Worm (Caenorhabditis elegans): ENCODE measurements around the gene F42A6.5.

F42A6.5 gene

DNA sequence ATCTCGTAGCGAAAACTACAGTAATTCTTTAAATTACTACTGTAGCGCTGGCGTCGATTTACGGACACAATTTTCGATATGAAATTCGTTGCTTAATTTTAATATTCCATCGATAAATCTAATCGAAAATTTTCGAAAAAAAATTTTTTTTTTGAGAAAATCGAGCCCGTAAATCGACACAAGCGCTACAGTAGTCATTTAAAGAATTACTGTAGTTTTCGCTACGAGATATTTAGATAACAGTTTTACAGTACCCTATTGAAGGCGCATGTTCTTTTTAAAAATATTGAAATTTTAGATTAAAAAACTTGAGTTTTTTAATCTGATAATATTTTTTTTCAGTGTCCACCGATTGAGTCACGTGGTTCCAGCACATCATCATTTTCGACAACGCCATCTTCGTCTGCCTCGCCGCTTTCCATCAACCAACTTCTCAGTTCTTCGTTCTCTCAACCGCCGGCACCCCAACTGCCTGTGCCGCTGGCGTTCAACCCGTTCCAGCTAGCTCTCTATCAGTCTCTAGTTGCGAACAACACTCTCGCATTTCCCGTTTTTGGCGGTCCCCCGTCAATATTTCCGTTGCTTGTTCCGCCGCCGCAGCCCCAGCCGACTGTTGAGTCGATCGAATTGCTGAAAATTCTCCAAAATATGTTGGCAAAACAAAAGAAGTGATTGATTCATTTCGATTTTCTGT is 37.7 kb downstream of the F42A6.5 start:
- TF ChIP-seq lin-13 (tag; optimal IDR thresholded peaks at IDR 0.05) (no peak), flh-1 (GFP tag; optimal IDR thresholded peaks at IDR 0.05) (no peak)

DNA sequence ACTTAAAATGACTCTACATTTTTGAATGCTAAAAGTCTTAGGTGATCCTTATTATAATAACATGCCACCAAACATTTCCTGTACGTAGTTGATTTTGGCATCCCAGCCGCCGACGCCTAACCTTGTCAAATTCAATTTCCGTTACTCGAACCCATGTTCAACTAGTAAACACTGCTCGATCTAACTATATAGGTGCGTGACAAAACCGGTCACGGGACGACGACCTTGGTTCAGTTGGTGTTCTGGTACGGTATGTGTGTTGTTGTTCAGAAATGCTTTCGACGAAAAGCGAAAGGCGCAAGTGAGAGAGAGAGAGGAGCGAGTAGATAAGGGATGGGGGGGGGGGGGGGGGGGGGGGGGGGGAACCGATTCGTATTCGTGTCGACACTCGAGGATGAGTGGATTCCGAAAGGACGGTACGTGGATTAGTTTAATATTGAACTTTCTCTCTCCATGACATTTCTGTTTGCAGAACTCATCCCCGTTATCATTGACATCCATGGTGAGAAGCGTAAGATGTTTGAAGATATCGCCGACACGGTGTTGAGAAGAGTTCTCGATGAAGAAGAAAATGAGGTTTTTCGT is 39.6 kb downstream of the F42A6.5 start, which contains the start of gene W08E12.8:
TSS of gene W08E12.8 (plus strand) at position 395 of the 585 bp plus-strand sequence.
- TF ChIP-seq mab-5 (tag; optimal IDR thresholded peaks at IDR 0.05): no peak
- no peak for TF ChIP-seq M03D4.4 (tag; optimal IDR thresholded peaks at IDR 0.05)
- TF ChIP-seq lin-32 (GFP tag; optimal IDR thresholded peaks at IDR 0.05): no peak
- TF ChIP-seq blmp-1 (tag; optimal IDR thresholded peaks at IDR 0.05): no peak

DNA sequence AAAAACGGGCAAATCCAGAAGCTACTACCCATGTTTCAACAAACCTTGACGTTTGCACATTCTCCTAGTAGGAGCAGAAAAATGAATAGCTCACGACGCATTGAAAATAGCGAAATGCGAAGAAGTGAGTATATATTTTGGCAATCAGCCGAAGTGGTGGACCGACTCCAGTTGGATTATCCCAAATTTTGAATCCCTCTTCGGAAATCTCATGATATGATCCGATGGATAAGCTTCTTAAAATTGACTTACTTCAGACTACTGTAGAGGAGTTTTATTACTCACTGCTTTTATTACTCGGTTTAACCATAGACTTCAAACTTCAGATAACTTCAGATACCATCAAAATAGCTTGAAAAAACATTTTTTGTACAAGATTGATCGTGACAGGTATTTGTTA is 42.4 kb downstream of the F42A6.5 start, which contains the start of gene gcy-23:
TSS of gene gcy-23 (minus strand) at position 101 of the 400 bp plus-strand sequence.
- TF ChIP-seq cnd-1 (tag; optimal IDR thresholded peaks at IDR 0.05): no peak
- no peak for TF ChIP-seq ztf-11 (tag; optimal IDR thresholded peaks at IDR 0.05)

All from whole organism, mixed stage, embryonic.